Worm (Caenorhabditis elegans) whole organism, L4/young adult: Measurements from ENCODE around the gene lipl-3.

Experiments used
- W03F9.2 ChIP-seq: fragments of 150-350 bp; optimal IDR thresholded peaks from 2 replicates; lab custom pipeline; 2014; ENCODE audit warnings: missing biosample characterization, missing genetic modification characterization
- dao-5 ChIP-seq: sonication (generic microtip); optimal IDR thresholded peaks from 2 replicates; lab custom pipeline; 2016; ENCODE audit warnings: missing genotype, missing genetic modification characterization, moderate library complexity, missing compliant biosample characterization
- him-1 ChIP-seq: sonication (generic microtip); optimal IDR thresholded peaks from 2 replicates; lab custom pipeline; 2016; ENCODE audit warnings: missing genotype, missing genetic modification reagents, missing genetic modification characterization, missing compliant biosample characterization

DNA sequence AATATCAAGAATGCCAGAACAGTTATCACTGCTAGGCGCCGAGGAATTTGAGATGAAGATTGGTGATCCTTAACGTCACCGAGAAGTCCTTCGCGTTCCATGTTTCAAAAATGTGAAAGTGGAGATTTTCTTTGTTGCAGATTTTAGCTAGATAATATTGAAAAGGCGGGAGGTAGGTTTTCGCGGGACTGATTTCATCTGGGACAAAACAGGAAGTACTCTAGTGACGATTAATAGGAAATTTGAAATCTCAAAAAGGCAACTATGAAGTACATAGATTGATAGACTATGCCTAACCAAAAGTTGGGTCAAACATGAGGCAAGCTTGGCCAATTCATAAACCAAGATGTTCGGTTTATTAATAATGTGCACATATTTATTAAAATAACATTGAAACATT is 29.0 kb upstream of the lipl-3 start, which contains the start of gene C14C6.8:
- TF ChIP-seq him-1, result no peak
- no peak for TF ChIP-seq dao-5 (tag; lab: Kevin White, UChicago)
- no peak for TF ChIP-seq W03F9.2 (tag; lab: Kevin White, UChicago)
